Worm (Caenorhabditis elegans): ENCODE measurements around the gene pals-26.

The pals-26 gene

ce11 chrIII:4374854-4375253, at the start of gene pals-26:
Gene pals-26 (plus strand): TSS chrIII:4375154.
- TF ChIP-seq ztf-11 (tag; optimal IDR thresholded peaks at IDR 0.05): no peak
- no peak for TF ChIP-seq ceh-9 (tag; optimal IDR thresholded peaks at IDR 0.05)
- no peak for TF ChIP-seq hmg-11 (tag; optimal IDR thresholded peaks at IDR 0.05)
- TF ChIP-seq unc-62 (GFP tag; optimal IDR thresholded peaks at IDR 0.05): no peak
- TF ChIP-seq R02D3.7 (tag; optimal IDR thresholded peaks at IDR 0.05): no peak
- TF ChIP-seq ama-1 (optimal IDR thresholded peaks at IDR 0.05): no peak
- TF ChIP-seq fkh-2 (tag; optimal IDR thresholded peaks at IDR 0.05): no peak
- TF ChIP-seq egl-27 (tag; optimal IDR thresholded peaks at IDR 0.05): no peak
- no peak for TF ChIP-seq snpc-4 (tag; optimal IDR thresholded peaks at IDR 0.05)
- TF ChIP-seq elt-2 (tag; optimal IDR thresholded peaks at IDR 0.05): no peak
- TF ChIP-seq nhr-11 (tag; optimal IDR thresholded peaks at IDR 0.05): no peak
- TF ChIP-seq ceh-82 (tag; optimal IDR thresholded peaks at IDR 0.05): no peak
- TF ChIP-seq nhr-67 (tag; optimal IDR thresholded peaks at IDR 0.05): no peak
- TF ChIP-seq unc-39 (tag; optimal IDR thresholded peaks at IDR 0.05): no peak
- TF ChIP-seq ceh-28 (tag; optimal IDR thresholded peaks at IDR 0.05): no peak
- TF ChIP-seq nhr-237 (tag; optimal IDR thresholded peaks at IDR 0.05): no peak
- TF ChIP-seq elt-1 (tag; optimal IDR thresholded peaks at IDR 0.05): no peak
- no peak for TF ChIP-seq tbx-2 (tag; optimal IDR thresholded peaks at IDR 0.05)

ce11 chrIII:4328208-4328987, 46.6 kb upstream of the pals-26 start:
- TF ChIP-seq ceh-9 (tag; optimal IDR thresholded peaks at IDR 0.05) (no peak), ZK546.5 (tag; optimal IDR thresholded peaks at IDR 0.05) (no peak), unc-62 (GFP tag; optimal IDR thresholded peaks at IDR 0.05) (no peak), nhr-77 (tag; optimal IDR thresholded peaks at IDR 0.05) (no peak), fkh-2 (tag; optimal IDR thresholded peaks at IDR 0.05) (no peak), lin-15B (tag; optimal IDR thresholded peaks at IDR 0.05) (no peak), elt-2 (tag; optimal IDR thresholded peaks at IDR 0.05) (no peak), nfya-1 (tag; optimal IDR thresholded peaks at IDR 0.05; ENCODE audit: insufficient read depth) (peak; percentile 90), nhr-237 (tag; optimal IDR thresholded peaks at IDR 0.05) (no peak), pha-4 (tag; optimal IDR thresholded peaks at IDR 0.05) (no peak), ztf-4 (tag; optimal IDR thresholded peaks at IDR 0.05) (no peak), nhr-23 (tag; optimal IDR thresholded peaks at IDR 0.05) (peak; percentile 77), nhr-43 (tag; optimal IDR thresholded peaks at IDR 0.05; ENCODE audit: poor library complexity, severe bottlenecking) (peak; percentile 44), elt-3 (tag; optimal IDR thresholded peaks at IDR 0.05) (peak in 2 of 3 experiments; percentile 13 to 98)

- TF ChIP-seq nhr-25 (tag; optimal IDR thresholded peaks at IDR 0.05) (peak; percentile 66), elt-3 (tag; optimal IDR thresholded peaks at IDR 0.05) (no peak), nhr-23 (tag; optimal IDR thresholded peaks at IDR 0.05) (peak; percentile 76), nfya-1 (tag; optimal IDR thresholded peaks at IDR 0.05; ENCODE audit: insufficient read depth) (no peak), fkh-10 (GFP tag; optimal IDR thresholded peaks at IDR 0.05) (no peak)
Observed at ce11 chrIII:4330984-4331383, 44.0 kb upstream of the pals-26 start, which contains the start of gene gly-6. Gene gly-6 (minus strand): TSS chrIII:4331228.

- TF ChIP-seq skn-1 (tag; optimal IDR thresholded peaks at IDR 0.05) (no peak), R02D3.7 (tag; optimal IDR thresholded peaks at IDR 0.05) (no peak), nhr-25 (tag; optimal IDR thresholded peaks at IDR 0.05) (no peak), daf-12 (tag; optimal IDR thresholded peaks at IDR 0.05) (no peak), ZK546.5 (tag; optimal IDR thresholded peaks at IDR 0.05) (no peak), nhr-237 (tag; optimal IDR thresholded peaks at IDR 0.05) (no peak), ceh-9 (tag; optimal IDR thresholded peaks at IDR 0.05) (no peak), elt-2 (tag; optimal IDR thresholded peaks at IDR 0.05) (peak; percentile 4), ztf-4 (tag; optimal IDR thresholded peaks at IDR 0.05) (no peak), lin-15B (tag; optimal IDR thresholded peaks at IDR 0.05) (peak; percentile 36), aly-2 (tag; optimal IDR thresholded peaks at IDR 0.05) (no peak), pqm-1 (tag; optimal IDR thresholded peaks at IDR 0.05) (no peak), fos-1 (tag; optimal IDR thresholded peaks at IDR 0.05) (no peak), ztf-11 (tag; optimal IDR thresholded peaks at IDR 0.05) (no peak), ceh-16 (tag; optimal IDR thresholded peaks at IDR 0.05) (no peak), unc-62 (GFP tag; optimal IDR thresholded peaks at IDR 0.05) (no peak), snpc-4 (tag; optimal IDR thresholded peaks at IDR 0.05) (peak; percentile 63), nhr-77 (tag; optimal IDR thresholded peaks at IDR 0.05) (no peak), sea-2 (GFP tag; optimal IDR thresholded peaks at IDR 0.05) (no peak), nhr-23 (tag; optimal IDR thresholded peaks at IDR 0.05) (peak; percentile 16), unc-39 (tag; optimal IDR thresholded peaks at IDR 0.05) (no peak), egl-27 (tag; optimal IDR thresholded peaks at IDR 0.05) (no peak), elt-1 (tag; optimal IDR thresholded peaks at IDR 0.05) (no peak), hmg-11 (tag; optimal IDR thresholded peaks at IDR 0.05) (peak; percentile 34), fkh-2 (tag; optimal IDR thresholded peaks at IDR 0.05) (no peak), ceh-28 (tag; optimal IDR thresholded peaks at IDR 0.05) (peak; percentile 22), elt-3 (tag; optimal IDR thresholded peaks at IDR 0.05) (no peak), ceh-82 (tag; optimal IDR thresholded peaks at IDR 0.05) (no peak), zag-1 (tag; optimal IDR thresholded peaks at IDR 0.05) (no peak), nhr-67 (tag; optimal IDR thresholded peaks at IDR 0.05) (no peak), ama-1 (optimal IDR thresholded peaks at IDR 0.05) (no peak), nfya-1 (tag; optimal IDR thresholded peaks at IDR 0.05; ENCODE audit: insufficient read depth) (peak; percentile 81), lin-39 (tag; optimal IDR thresholded peaks at IDR 0.05) (peak; percentile 35), mml-1 (tag; optimal IDR thresholded peaks at IDR 0.05) (no peak), fkh-10 (GFP tag; optimal IDR thresholded peaks at IDR 0.05) (no peak), pha-4 (tag; optimal IDR thresholded peaks at IDR 0.05) (peak; percentile 49), nhr-11 (tag; optimal IDR thresholded peaks at IDR 0.05) (no peak), nhr-76 (tag; optimal IDR thresholded peaks at IDR 0.05) (no peak)
Observed at ce11 chrIII:4332543-4333042, 42.4 kb upstream of the pals-26 start, which contains the start of gene cdk-12. Gene cdk-12 (plus strand): TSS chrIII:4332992.

All from whole organism, L3 larva.